Fruit fly (Drosophila melanogaster): ENCODE measurements around the gene Afg3l2.
A peak's percentile ranks its signal among the peaks of the same experiment; 100 is the strongest.

Gene Afg3l2

DNA sequence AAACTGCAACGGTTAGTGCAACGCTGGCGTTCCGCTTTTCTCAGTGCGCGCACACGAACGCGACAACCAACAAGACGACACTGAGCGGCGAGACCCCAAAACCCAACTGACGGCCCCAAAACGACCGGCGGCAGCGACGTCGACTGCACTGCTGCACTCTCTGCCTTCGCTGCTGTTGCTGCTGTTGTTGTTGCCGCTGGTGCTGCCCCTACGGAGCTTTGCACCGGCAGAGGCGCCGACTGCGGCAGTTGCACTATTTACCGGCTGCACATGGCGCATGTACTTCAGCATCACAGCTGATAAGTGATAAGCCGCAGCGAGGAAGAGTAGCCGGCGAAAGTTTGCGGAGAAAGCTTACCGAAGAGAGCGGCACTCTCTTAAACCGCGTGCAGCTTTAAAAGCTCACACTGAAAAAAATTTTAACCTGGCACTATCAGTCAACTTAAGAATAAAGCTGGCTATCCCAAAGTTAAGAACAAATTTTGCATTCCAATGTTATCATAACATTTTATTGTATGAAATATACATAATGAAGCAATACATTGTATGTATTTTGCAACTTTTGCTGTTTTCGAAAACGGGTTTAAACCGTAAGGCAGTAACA, 3.7 kb downstream of the Afg3l2 start, which contains the start of gene Rbp6 (continued):
- TF ChIP-seq eve (GFP tag; optimal IDR thresholded peaks at IDR 0.05) (no peak), CG42726 (GFP tag; IDR thresholded peaks at IDR 0.05; ENCODE audit: partially characterized antibody) (no peak), CG4707 (GFP tag; optimal IDR thresholded peaks at IDR 0.05) (no peak), CG3281 (GFP tag; optimal IDR thresholded peaks at IDR 0.05) (no peak), CG1602 (GFP tag; optimal IDR thresholded peaks at IDR 0.05) (no peak), nau (GFP tag; optimal IDR thresholded peaks at IDR 0.05) (no peak), CG4404 (GFP tag; IDR thresholded peaks at IDR 0.05) (no peak), CG2875 (GFP tag; optimal IDR thresholded peaks at IDR 0.05) (no peak), maf-S (GFP tag; optimal IDR thresholded peaks at IDR 0.05) (no peak), CG15479 (GFP tag; optimal IDR thresholded peaks at IDR 0.05) (no peak), sr (GFP tag; IDR thresholded peaks at IDR 0.05) (0 out of 3 replicates have a peak, but pooled peaks have one; percentile 20), bcd (GFP tag; optimal IDR thresholded peaks at IDR 0.05) (no peak), CG16779 (GFP tag; IDR thresholded peaks at IDR 0.05) (no peak), NC2α (GFP tag; optimal IDR thresholded peaks at IDR 0.05) (no peak), CG17359 (tag; optimal IDR thresholded peaks at IDR 0.05) (peak; percentile 23), ind (GFP tag; optimal IDR thresholded peaks at IDR 0.05) (no peak), CG12769 (tag; optimal IDR thresholded peaks at IDR 0.05) (no peak), crol (GFP tag; IDR thresholded peaks at IDR 0.05) (no peak), ac (GFP tag; optimal IDR thresholded peaks at IDR 0.05) (no peak), Hsf (GFP tag; optimal IDR thresholded peaks at IDR 0.05) (peak; percentile 47), Xbp1 (GFP tag; optimal IDR thresholded peaks at IDR 0.05) (no peak), vfl (GFP tag; optimal IDR thresholded peaks at IDR 0.05) (no peak), CG12659 (GFP tag; optimal IDR thresholded peaks at IDR 0.05) (no peak), CG12071 (GFP tag; optimal IDR thresholded peaks at IDR 0.05) (no peak), Atf3 (GFP tag; optimal IDR thresholded peaks at IDR 0.05) (no peak), Hmx (GFP tag; optimal IDR thresholded peaks at IDR 0.05) (no peak), fd102C (GFP tag; optimal IDR thresholded peaks at IDR 0.05) (no peak), Drgx (GFP tag; IDR thresholded peaks at IDR 0.05) (peak; percentile 70), chn (GFP tag; optimal IDR thresholded peaks at IDR 0.05) (no peak), CG7271 (tag; optimal IDR thresholded peaks at IDR 0.05) (no peak), CG4360 (GFP tag; IDR thresholded peaks at IDR 0.05) (peak; percentile 86), dimm (GFP tag; IDR thresholded peaks at IDR 0.05) (no peak), CG17328 (GFP tag; IDR thresholded peaks at IDR 0.05) (peak; percentile 35; the same call in 1 of the 2 replicates), sim (GFP tag; IDR thresholded peaks at IDR 0.05) (peak; percentile 8; the same call in 1 of the 2 replicates), nom (GFP tag; optimal IDR thresholded peaks at IDR 0.05) (peak; percentile 1), disco-r (GFP tag; optimal IDR thresholded peaks at IDR 0.05) (no peak), B-H2 (GFP tag; optimal IDR thresholded peaks at IDR 0.05) (no peak), CG12744 (GFP tag; optimal IDR thresholded peaks at IDR 0.05) (no peak), br (optimal IDR thresholded peaks at IDR 0.05) (no peak), Jarid2 (GFP tag; optimal IDR thresholded peaks at IDR 0.05) (peak; percentile 56), CG15073 (GFP tag; optimal IDR thresholded peaks at IDR 0.05) (no peak), bsh (GFP tag; optimal IDR thresholded peaks at IDR 0.05) (peak in 1 of 2 experiments; percentile 30), CG13287 (GFP tag; IDR thresholded peaks at IDR 0.05; ENCODE audit: partially characterized antibody) (no peak), CG17568 (GFP tag; optimal IDR thresholded peaks at IDR 0.05) (no peak), CG7786 (GFP tag; optimal IDR thresholded peaks at IDR 0.05) (no peak), CG32772 (GFP tag; IDR thresholded peaks at IDR 0.05) (no peak), CG10209 (GFP tag; optimal IDR thresholded peaks at IDR 0.05) (no peak), Ada2b (GFP tag; IDR thresholded peaks at IDR 0.05) (peak; percentile 43; the same call in 1 of the 2 replicates), CG7357 (GFP tag; IDR thresholded peaks at IDR 0.05) (no peak), HmgD (GFP tag; optimal IDR thresholded peaks at IDR 0.05) (no peak), Hr51 (GFP tag; optimal IDR thresholded peaks at IDR 0.05) (no peak)
